Fruit fly (Drosophila melanogaster) whole organism, embryonic: Measurements from ENCODE around the gene Dph5.
A peak's percentile ranks its signal among the peaks of the same experiment; 100 is the strongest.

Source experiments
- Abd-B ChIP-seq: fragments of 200-800 bp; sonication (Bioruptor generic); optimal IDR thresholded peaks from 2 replicates; lab custom pipeline; 2018; ENCODE audit warnings: missing biosample characterization, mild to moderate bottlenecking, missing genetic modification characterization, moderate library complexity
- CG10267 ChIP-seq: fragments of 200-800 bp; sonication (Bioruptor generic); optimal IDR thresholded peaks from 2 replicates; lab custom pipeline; 2018; ENCODE audit warnings: missing biosample characterization, mild to moderate bottlenecking, missing genetic modification characterization, moderate library complexity
- CG10979 ChIP-seq: fragments of 200-800 bp; sonication (Bioruptor generic); optimal IDR thresholded peaks from 2 replicates; lab custom pipeline; 2018; ENCODE audit warnings: missing biosample characterization, mild to moderate bottlenecking, missing genetic modification characterization, moderate library complexity
- CG12219 ChIP-seq: fragments of 200-800 bp; sonication (Bioruptor generic); optimal IDR thresholded peaks from 3 replicates; lab custom pipeline; 2018; ENCODE audit warnings: missing biosample characterization, mild to moderate bottlenecking, missing genetic modification characterization
- CG12942 ChIP-seq: fragments of 200-800 bp; sonication (Bioruptor generic); optimal IDR thresholded peaks from 3 replicates; lab custom pipeline; 2016; ENCODE audit warnings: missing biosample characterization, missing genetic modification characterization
- CG13287 ChIP-seq: fragments of 200-800 bp; sonication (Bioruptor generic); IDR thresholded peaks from 2 replicates; pipeline ENCODE4 v1.3.6; 2022; ENCODE audit warnings: missing biosample characterization, missing genetic modification characterization; ENCODE audit not compliant: partially characterized antibody
- CG13894 ChIP-seq: fragments of 200-800 bp; sonication (Bioruptor generic); optimal IDR thresholded peaks from 3 replicates; lab custom pipeline; 2018; ENCODE audit warnings: missing biosample characterization, mild to moderate bottlenecking, missing genetic modification characterization, moderate library complexity
- CG15514 ChIP-seq: fragments of 200-800 bp; sonication (Bioruptor generic); optimal IDR thresholded peaks from 3 replicates; lab custom pipeline; 2017; ENCODE audit warnings: missing biosample characterization, missing genetic modification characterization, mild to moderate bottlenecking, moderate library complexity, missing genetic modification reagents
- CG15601 ChIP-seq: fragments of 200-800 bp; sonication (Bioruptor generic); optimal IDR thresholded peaks from 3 replicates; lab custom pipeline; 2019; ENCODE audit warnings: missing biosample characterization, mild to moderate bottlenecking, missing genetic modification characterization, moderate library complexity
- CG15696 ChIP-seq: fragments of 200-800 bp; sonication (Bioruptor generic); optimal IDR thresholded peaks from 2 replicates; lab custom pipeline; 2019; ENCODE audit warnings: missing biosample characterization, mild to moderate bottlenecking, missing genetic modification characterization, moderate library complexity
- CG16863 ChIP-seq: fragments of 200-800 bp; sonication (Bioruptor generic); optimal IDR thresholded peaks from 3 replicates; lab custom pipeline; 2016; ENCODE audit warnings: missing biosample characterization, missing genetic modification characterization
- CG18619 ChIP-seq: fragments of 200-800 bp; sonication (Bioruptor generic); optimal IDR thresholded peaks from 3 replicates; lab custom pipeline; 2017; ENCODE audit warnings: missing biosample characterization, mild to moderate bottlenecking, missing genetic modification characterization
- CG18764 ChIP-seq: fragments of 200-800 bp; sonication (Bioruptor generic); optimal IDR thresholded peaks from 3 replicates; lab custom pipeline; 2016; ENCODE audit warnings: missing biosample characterization, missing genetic modification characterization
- CG2875 ChIP-seq: fragments of 200-800 bp; sonication (Bioruptor generic); optimal IDR thresholded peaks from 2 replicates; lab custom pipeline; 2017; ENCODE audit warnings: missing biosample characterization, mild to moderate bottlenecking, missing genetic modification characterization, missing genetic modification reagents
- CG34422 ChIP-seq: fragments of 200-800 bp; sonication (Bioruptor generic); IDR thresholded peaks from 3 replicates; pipeline ENCODE4 v1.3.6; 2022; ENCODE audit warnings: missing biosample characterization, missing genetic modification characterization
- CG3847 ChIP-seq: fragments of 200-800 bp; sonication (Bioruptor generic); IDR thresholded peaks from 2 replicates; pipeline ENCODE4 v1.3.6; 2022; ENCODE audit warnings: missing biosample characterization, missing genetic modification characterization
- CG6689 ChIP-seq: fragments of 200-800 bp; sonication (Bioruptor generic); IDR thresholded peaks from 2 replicates; pipeline ENCODE4 v1.3.6; 2022; ENCODE audit warnings: missing biosample characterization, missing genetic modification characterization
- CG6765 ChIP-seq: fragments of 200-800 bp; sonication (Bioruptor generic); optimal IDR thresholded peaks from 3 replicates; lab custom pipeline; 2017; ENCODE audit warnings: missing biosample characterization, mild to moderate bottlenecking, missing genetic modification characterization
- CG7786 ChIP-seq: fragments of 200-800 bp; sonication (Bioruptor generic); optimal IDR thresholded peaks from 2 replicates; lab custom pipeline; 2016; ENCODE audit warnings: missing biosample characterization, missing genetic modification characterization
- CG8944 ChIP-seq: fragments of 200-800 bp; sonication (Bioruptor generic); optimal IDR thresholded peaks from 3 replicates; lab custom pipeline; 2016; ENCODE audit warnings: missing biosample characterization, missing genetic modification characterization
- CG9609 ChIP-seq: fragments of 200-800 bp; sonication (Bioruptor generic); optimal IDR thresholded peaks from 3 replicates; lab custom pipeline; 2016; ENCODE audit warnings: missing biosample characterization, missing genetic modification characterization
- Chrac-16 ChIP-seq: fragments of 200-800 bp; sonication (Bioruptor generic); optimal IDR thresholded peaks from 3 replicates; lab custom pipeline; 2016; ENCODE audit warnings: missing biosample characterization, missing genetic modification characterization
- Fer1 ChIP-seq: fragments of 200-800 bp; sonication (Bioruptor generic); optimal IDR thresholded peaks from 2 replicates; lab custom pipeline; 2017; ENCODE audit warnings: missing biosample characterization, mild to moderate bottlenecking, missing genetic modification characterization
- Gug ChIP-seq: fragments of 200-800 bp; sonication (Bioruptor generic); IDR thresholded peaks from 4 replicates; pipeline ENCODE4 v1.3.6; 2022; ENCODE audit warnings: missing biosample characterization, missing genetic modification characterization
- Hey ChIP-seq: fragments of 200-800 bp; sonication (Bioruptor generic); optimal IDR thresholded peaks from 3 replicates; lab custom pipeline; 2018; ENCODE audit warnings: missing biosample characterization, mild to moderate bottlenecking, missing genetic modification characterization
- NC2α ChIP-seq: fragments of 200-800 bp; sonication (Bioruptor generic); optimal IDR thresholded peaks from 2 replicates; lab custom pipeline; 2016; ENCODE audit warnings: missing biosample characterization, missing genetic modification characterization
- Neu2 ChIP-seq: fragments of 200-800 bp; sonication (Bioruptor generic); optimal IDR thresholded peaks from 3 replicates; lab custom pipeline; 2016; ENCODE audit warnings: missing biosample characterization, missing genetic modification characterization, borderline replicate concordance
- Rx ChIP-seq: fragments of 200-800 bp; sonication (Bioruptor generic); IDR thresholded peaks from 2 replicates; pipeline ENCODE4 v1.3.6; 2022; ENCODE audit warnings: missing biosample characterization, missing genetic modification characterization
- Stat92E ChIP-seq, 3 experiments: fragments of >200 bp in 2 of 3; fragments of 200-800 bp in 1 of 3; sonication (Bioruptor generic) in 1 of 3; optimal IDR thresholded peaks; 2 replicates each; lab custom pipeline; 2017 to 2019; ENCODE audit warnings: missing biosample characterization in 3 of 3, missing genetic modification characterization in 3 of 3, mild to moderate bottlenecking in 1 of 3, moderate library complexity in 1 of 3
- Trl ChIP-seq, 3 experiments: fragments of >200 bp in 2 of 3; fragments of 200-800 bp in 1 of 3; sonication (Bioruptor generic) in 1 of 3; optimal IDR thresholded peaks; 2 replicates in 1 of 3; 3 replicates in 2 of 3; lab custom pipeline; 2016 to 2017; ENCODE audit warnings: missing biosample characterization in 1 of 3, missing genetic modification characterization in 1 of 3
- Usf ChIP-seq: fragments of 200-800 bp; sonication (Bioruptor generic); optimal IDR thresholded peaks from 2 replicates; lab custom pipeline; 2017; ENCODE audit warnings: missing genotype, missing biosample characterization, missing genetic modification characterization
- ash1 ChIP-seq: fragments of 200-800 bp; sonication (Bioruptor generic); optimal IDR thresholded peaks from 2 replicates; lab custom pipeline; 2018; ENCODE audit warnings: missing biosample characterization, mild to moderate bottlenecking, missing genetic modification characterization
- bcd ChIP-seq: fragments of 200-800 bp; sonication (Bioruptor generic); optimal IDR thresholded peaks from 2 replicates; lab custom pipeline; 2017; ENCODE audit warnings: missing biosample characterization, mild to moderate bottlenecking, missing genetic modification characterization
- bigmax ChIP-seq: fragments of 200-800 bp; sonication (Bioruptor generic); optimal IDR thresholded peaks from 2 replicates; lab custom pipeline; 2018; ENCODE audit warnings: missing biosample characterization, mild to moderate bottlenecking, missing genetic modification characterization
- bsh ChIP-seq, 2 experiments: fragments of 200-800 bp; sonication (Bioruptor generic); optimal IDR thresholded peaks; 2 replicates each; lab custom pipeline; 2017 to 2018; ENCODE audit warnings: mild to moderate bottlenecking in 2 of 2, missing biosample characterization in 2 of 2, missing genetic modification characterization in 2 of 2, moderate library complexity in 1 of 2
- chinmo ChIP-seq: fragments of 200-800 bp; sonication (Bioruptor generic); IDR thresholded peaks from 4 replicates; pipeline ENCODE4 v1.3.6; 2022; ENCODE audit warnings: missing biosample characterization, missing genetic modification characterization; ENCODE audit not compliant: partially characterized antibody
- exex ChIP-seq: fragments of 200-800 bp; sonication (Bioruptor generic); optimal IDR thresholded peaks from 4 replicates; lab custom pipeline; 2018; ENCODE audit warnings: missing biosample characterization, mild to moderate bottlenecking, missing genetic modification characterization, moderate library complexity
- fd3F ChIP-seq: fragments of 200-800 bp; sonication (Bioruptor generic); optimal IDR thresholded peaks from 2 replicates; lab custom pipeline; 2018; ENCODE audit warnings: missing biosample characterization, mild to moderate bottlenecking, missing genetic modification characterization, moderate library complexity
- hkb ChIP-seq, 2 experiments: fragments of 200-800 bp in 1 of 2; fragments of >200 bp in 1 of 2; sonication (Bioruptor generic) in 1 of 2; IDR thresholded peaks in 1 of 2; optimal IDR thresholded peaks in 1 of 2; 2 replicates each; pipeline versions ENCODE4 v1.3.6 to Lab custom; 2017 to 2022; ENCODE audit warnings: missing biosample characterization in 1 of 2, missing genetic modification characterization in 1 of 2
- mirr ChIP-seq: fragments of 200-800 bp; sonication (Bioruptor generic); optimal IDR thresholded peaks from 3 replicates; lab custom pipeline; 2018; ENCODE audit warnings: missing biosample characterization, mild to moderate bottlenecking, missing genetic modification characterization
- nerfin-1 ChIP-seq: fragments of 200-800 bp; sonication (Bioruptor generic); optimal IDR thresholded peaks from 3 replicates; lab custom pipeline; 2019; ENCODE audit warnings: missing biosample characterization, mild to moderate bottlenecking, missing genetic modification characterization, moderate library complexity
- psq ChIP-seq: fragments of 200-800 bp; sonication (Bioruptor generic); optimal IDR thresholded peaks from 2 replicates; lab custom pipeline; 2017; ENCODE audit warnings: missing biosample characterization, missing genetic modification characterization
- sisA ChIP-seq: fragments of 200-800 bp; sonication (Bioruptor generic); IDR thresholded peaks from 2 replicates; pipeline ENCODE4 v1.3.6; 2022; ENCODE audit warnings: missing biosample characterization, missing genetic modification characterization
- sob ChIP-seq: fragments of 200-800 bp; sonication (Bioruptor generic); IDR thresholded peaks from 2 replicates; pipeline ENCODE4 v1.3.6; 2022; ENCODE audit warnings: missing biosample characterization, missing genetic modification characterization
- tna ChIP-seq: fragments of 200-800 bp; sonication (Bioruptor generic); IDR thresholded peaks from 2 replicates; pipeline ENCODE4 v1.3.6; 2022; ENCODE audit warnings: missing biosample characterization, missing genetic modification characterization; ENCODE audit not compliant: partially characterized antibody
- ttk ChIP-seq: fragments of 200-800 bp; sonication (Bioruptor generic); IDR thresholded peaks from 2 replicates; pipeline ENCODE4 v2.1.2; 2022; ENCODE audit warnings: missing biosample characterization, missing genetic modification characterization
- wdn ChIP-seq: fragments of 200-800 bp; sonication (Bioruptor generic); IDR thresholded peaks from 2 replicates; pipeline ENCODE4 v1.3.6; 2022; ENCODE audit warnings: missing biosample characterization, missing genetic modification characterization
- zfh1 ChIP-seq: fragments of 200-800 bp; sonication (Bioruptor generic); IDR thresholded peaks from 3 replicates; pipeline ENCODE4 v1.3.6; 2022; ENCODE audit warnings: missing biosample characterization, missing genetic modification characterization

Dph5 gene

dm6 chr3R:22626842-22627392 is 43.9 kb upstream of the Dph5 start (continued):
- TF ChIP-seq CG13894 (tag; lab: Kevin White, UChicago): peak; percentile 62
- TF ChIP-seq ash1 (GFP tag; lab: Kevin White, UChicago): no peak
- TF ChIP-seq fd3F: peak; percentile 25
- peak; percentile 49 for TF ChIP-seq NC2α (GFP tag; lab: Kevin White, UChicago)
- TF ChIP-seq chinmo: peak; percentile 93; the same call in 3 of the 4 replicates
- TF ChIP-seq CG8944 (GFP tag; lab: Kevin White, UChicago): no peak
- peak; percentile 42; the same call in 1 of the 2 replicates for TF ChIP-seq sob
- no peak for TF ChIP-seq Usf (GFP tag; lab: Kevin White, UChicago)
- TF ChIP-seq bcd (GFP tag; lab: Kevin White, UChicago): peak; percentile 50
- TF ChIP-seq CG12219 (GFP tag; lab: Kevin White, UChicago): peak; percentile 33
- peak; percentile 55 for TF ChIP-seq CG18619 (GFP tag; lab: Kevin White, UChicago)
- TF ChIP-seq exex (tag; lab: Kevin White, UChicago): peak; percentile 38
- no peak for TF ChIP-seq Rx
- TF ChIP-seq mirr: peak; percentile 81
- TF ChIP-seq nerfin-1 (tag; lab: Kevin White, UChicago): peak; percentile 4
- peak; percentile 21 for TF ChIP-seq CG2875
- no peak for TF ChIP-seq CG10267
- no peak for TF ChIP-seq Neu2
- peak; percentile 67; the same call in 1 of the 3 replicates for TF ChIP-seq CG34422 (GFP tag; lab: Robert Waterston, UW)
- peak; percentile 23 for TF ChIP-seq CG15601 (tag; lab: Kevin White, UChicago)
- TF ChIP-seq CG3847 (GFP tag; lab: Robert Waterston, UW): no peak
- peak; percentile 60 for TF ChIP-seq CG15514 (GFP tag; lab: Kevin White, UChicago)
- TF ChIP-seq Gug (GFP tag; lab: Robert Waterston, UW): no peak
- peak; percentile 46 for TF ChIP-seq CG16863 (GFP tag; lab: Kevin White, UChicago)
- no peak for TF ChIP-seq ttk
- TF ChIP-seq bsh (GFP tag; optimal IDR thresholded peaks at IDR 0.05; lab: Kevin White, UChicago): peak; percentile 35 to 92
- TF ChIP-seq Chrac-16 (GFP tag; lab: Kevin White, UChicago): no peak
- TF ChIP-seq hkb (optimal IDR thresholded peaks at IDR 0.05; lab: Kevin White, UChicago): no peak
- peak; percentile 68 for TF ChIP-seq hkb (GFP tag; IDR thresholded peaks at IDR 0.05; lab: Robert Waterston, UW)
- TF ChIP-seq sisA (GFP tag; lab: Robert Waterston, UW): no peak
- TF ChIP-seq Trl (optimal IDR thresholded peaks at IDR 0.05; lab: Kevin White, UChicago): peak; percentile 96 to 100
- TF ChIP-seq Trl (GFP tag; optimal IDR thresholded peaks at IDR 0.05; lab: Kevin White, UChicago): peak; percentile 51
- TF ChIP-seq tna (GFP tag; lab: Robert Waterston, UW): no peak
- peak; percentile 68 for TF ChIP-seq Fer1 (GFP tag; lab: Kevin White, UChicago)
- peak; percentile 34; the same call in 1 of the 3 replicates for TF ChIP-seq zfh1 (GFP tag; lab: Robert Waterston, UW)
- TF ChIP-seq CG10979 (tag; lab: Kevin White, UChicago): no peak
- TF ChIP-seq CG6689 (GFP tag; lab: Robert Waterston, UW): no peak
- peak; percentile 31 for TF ChIP-seq CG15696 (tag; lab: Kevin White, UChicago)
- peak; percentile 67 for TF ChIP-seq psq (GFP tag; lab: Kevin White, UChicago)
- 0 out of 2 replicates have a peak, but pooled peaks have one; percentile 31 for TF ChIP-seq wdn
- no peak for TF ChIP-seq bigmax (GFP tag; lab: Kevin White, UChicago)
- peak; percentile 21 for TF ChIP-seq Hey
- peak; percentile 3 for TF ChIP-seq CG12942
- peak; percentile 48 for TF ChIP-seq CG13287 (GFP tag; lab: Robert Waterston, UW)
- peak; percentile 83 for TF ChIP-seq CG6765 (GFP tag; lab: Kevin White, UChicago)
- no peak for TF ChIP-seq CG9609
- peak; percentile 36 for TF ChIP-seq CG7786 (GFP tag; lab: Kevin White, UChicago)
- peak; percentile 24 for TF ChIP-seq CG18764 (GFP tag; lab: Kevin White, UChicago)
- no peak for TF ChIP-seq Stat92E (GFP tag; optimal IDR thresholded peaks at IDR 0.05; lab: Kevin White, UChicago)
- TF ChIP-seq Abd-B (GFP tag; lab: Kevin White, UChicago): no peak
